Worm (Caenorhabditis elegans): ENCODE measurements around the gene bir-2.

The bir-2 gene

DNA sequence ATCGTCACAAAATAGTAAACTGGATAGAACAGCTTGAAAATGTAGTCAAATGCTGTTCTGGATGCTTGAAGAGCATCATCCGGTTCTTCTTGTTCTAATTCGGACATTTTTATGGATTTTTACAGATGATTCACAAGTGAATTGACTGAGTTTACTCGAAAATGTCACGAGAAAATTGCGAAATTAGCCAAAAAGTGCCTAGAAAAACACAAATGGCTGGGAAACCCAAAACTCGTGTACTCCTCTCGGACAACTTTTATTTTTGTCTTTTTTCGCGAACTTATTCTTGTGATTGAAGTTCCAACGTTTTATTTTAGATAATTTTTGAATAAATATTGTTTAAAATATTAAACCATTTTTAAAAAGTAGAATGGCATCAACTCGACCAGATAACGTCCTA, 17.0 kb upstream of the bir-2 start, which contains the start of the genes C56A3.4 and C56A3.5 (continued):
- TF ChIP-seq T26A8.4 (GFP tag; IDR thresholded peaks at IDR 0.05): no peak
- TF ChIP-seq nhr-237 (tag; optimal IDR thresholded peaks at IDR 0.05): no peak
- no peak for TF ChIP-seq tag-97 (GFP tag; IDR thresholded peaks at IDR 0.05)
- no peak for TF ChIP-seq nhr-11 (tag; optimal IDR thresholded peaks at IDR 0.05)
- TF ChIP-seq nhr-25 (tag; optimal IDR thresholded peaks at IDR 0.05; ENCODE audit: borderline replicate concordance, insufficient read depth): no peak
- TF ChIP-seq mep-1 (tag; optimal IDR thresholded peaks at IDR 0.05): peak; percentile 49
- TF ChIP-seq egl-27 (tag; optimal IDR thresholded peaks at IDR 0.05): no peak
- TF ChIP-seq lin-13 (GFP tag; optimal IDR thresholded peaks at IDR 0.05): no peak
- no peak for TF ChIP-seq hlh-11 (tag; optimal IDR thresholded peaks at IDR 0.05)
- no peak for TF ChIP-seq gei-8 (GFP tag; optimal IDR thresholded peaks at IDR 0.05)
- no peak for TF ChIP-seq snpc-4 (tag; optimal IDR thresholded peaks at IDR 0.05)
- no peak for TF ChIP-seq ceh-32 (tag; optimal IDR thresholded peaks at IDR 0.05; ENCODE audit: poor library complexity)
- no peak for TF ChIP-seq pha-4 (GFP tag; IDR thresholded peaks at IDR 0.05)
- TF ChIP-seq pha-4 (tag; optimal IDR thresholded peaks at IDR 0.05): no peak
- no peak for TF ChIP-seq dmd-8 (GFP tag; IDR thresholded peaks at IDR 0.05)
- TF ChIP-seq dmd-6 (GFP tag; IDR thresholded peaks at IDR 0.05): no peak
- no peak for TF ChIP-seq F44E2.7 (GFP tag; IDR thresholded peaks at IDR 0.05)
- no peak for TF ChIP-seq nhr-111 (GFP tag; optimal IDR thresholded peaks at IDR 0.05)
- TF ChIP-seq vab-7 (GFP tag; IDR thresholded peaks at IDR 0.05): no peak
- peak; percentile 57 for TF ChIP-seq lin-38 (GFP tag; IDR thresholded peaks at IDR 0.05)
- TF ChIP-seq hmg-1.1 (GFP tag; IDR thresholded peaks at IDR 0.05): no peak

DNA sequence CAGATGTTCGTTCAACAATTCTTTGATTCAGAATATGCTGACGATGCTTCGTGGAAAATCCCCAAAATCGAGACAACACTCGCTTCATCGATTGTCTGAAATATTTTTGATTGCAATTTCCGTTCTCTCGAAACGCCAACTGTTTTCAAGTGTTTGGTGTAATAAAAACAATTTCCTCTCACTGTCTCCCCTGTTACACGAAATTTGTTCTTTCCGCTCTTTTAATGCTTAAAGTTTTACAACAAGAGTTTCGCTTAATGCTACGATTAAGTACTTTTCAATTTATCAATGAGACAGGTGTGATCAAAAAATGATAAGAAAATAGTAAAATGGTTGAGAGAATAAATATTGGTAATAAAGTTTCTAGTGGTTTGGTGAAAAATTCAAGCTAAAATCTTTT, 12.4 kb upstream of the bir-2 start, which contains the start of gene C56A3.6:
TSS of gene C56A3.6 (minus strand) at position 101 of the 400 bp plus-strand sequence.
- TF ChIP-seq dpl-1 (GFP tag; optimal IDR thresholded peaks at IDR 0.05) (no peak), ctbp-1 (GFP tag; IDR thresholded peaks at IDR 0.05) (no peak), zag-1 (tag; optimal IDR thresholded peaks at IDR 0.05) (no peak), madf-5 (GFP tag; IDR thresholded peaks at IDR 0.05) (no peak), F10B5.3 (tag; optimal IDR thresholded peaks at IDR 0.05) (no peak), lin-15B (tag; optimal IDR thresholded peaks at IDR 0.05) (no peak), fkh-10 (GFP tag; optimal IDR thresholded peaks at IDR 0.05) (no peak)

DNA sequence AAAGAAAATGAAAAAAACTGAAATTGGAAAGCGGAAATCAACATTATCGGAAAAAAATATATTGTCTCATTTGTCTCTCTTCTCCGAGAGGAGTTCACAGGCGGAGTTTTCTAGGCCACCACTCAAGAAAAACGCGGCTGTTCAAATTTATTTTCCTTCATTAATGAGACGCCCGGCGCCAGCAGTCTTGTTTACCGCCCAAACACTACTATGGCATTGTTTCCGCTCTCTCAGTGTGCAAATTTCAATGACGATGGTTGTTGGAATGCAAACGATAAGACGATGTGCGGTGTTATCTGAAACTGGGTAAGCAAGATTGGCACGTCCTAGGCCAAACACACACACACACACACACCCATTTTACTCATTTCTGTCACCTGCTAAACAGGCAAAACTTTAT, 11.9 kb upstream of the bir-2 start, which contains the start of gene cav-2:
TSS of gene cav-2 (plus strand) at position 359 of the 400 bp plus-strand sequence.
- TF ChIP-seq rbr-2 (tag; optimal IDR thresholded peaks at IDR 0.05) (peak; percentile 61), ceh-62 (tag; optimal IDR thresholded peaks at IDR 0.05) (no peak), lsy-2 (tag; optimal IDR thresholded peaks at IDR 0.05) (peak in 1 of 2 experiments; percentile 82), zag-1 (tag; optimal IDR thresholded peaks at IDR 0.05) (no peak), egl-27 (tag; optimal IDR thresholded peaks at IDR 0.05) (no peak), mxl-3 (GFP tag; optimal IDR thresholded peaks at IDR 0.05) (peak; percentile 21), ama-1 (optimal IDR thresholded peaks at IDR 0.05) (no peak), spr-3 (GFP tag; optimal IDR thresholded peaks at IDR 0.05) (peak; percentile 54), Y105C5A.15 (GFP tag; IDR thresholded peaks at IDR 0.05) (no peak), unc-130 (GFP tag; optimal IDR thresholded peaks at IDR 0.05) (peak; percentile 97), R02D3.7 (tag; optimal IDR thresholded peaks at IDR 0.05) (no peak), nhr-41 (GFP tag; IDR thresholded peaks at IDR 0.05) (peak; percentile 11; the same call in 1 of the 2 replicates), lin-13 (GFP tag; optimal IDR thresholded peaks at IDR 0.05) (no peak), daf-19 (GFP tag; conservative IDR thresholded peaks at IDR 0.05) (no peak), aly-2 (tag; optimal IDR thresholded peaks at IDR 0.05) (no peak), pha-4 (GFP tag; IDR thresholded peaks at IDR 0.05) (peak; percentile 70), pha-4 (tag; optimal IDR thresholded peaks at IDR 0.05) (peak; percentile 40), ceh-28 (tag; optimal IDR thresholded peaks at IDR 0.05) (no peak), nhr-25 (tag; optimal IDR thresholded peaks at IDR 0.05; ENCODE audit: borderline replicate concordance, insufficient read depth) (peak; percentile 28), sdz-12 (GFP tag; optimal IDR thresholded peaks at IDR 0.05) (no peak), ces-1 (GFP tag; optimal IDR thresholded peaks at IDR 0.05) (no peak), ceh-20 (GFP tag; IDR thresholded peaks at IDR 0.05) (0 out of 2 replicates have a peak, but pooled peaks have one; percentile 37), dve-1 (tag; optimal IDR thresholded peaks at IDR 0.05; ENCODE audit: insufficient read depth) (peak; percentile 79), tra-1 (GFP tag; IDR thresholded peaks at IDR 0.05) (peak; percentile 81), nhr-48 (tag; optimal IDR thresholded peaks at IDR 0.05) (peak; percentile 63), hlh-11 (tag; optimal IDR thresholded peaks at IDR 0.05) (peak; percentile 84), lim-7 (GFP tag; IDR thresholded peaks at IDR 0.05) (no peak), madf-9 (GFP tag; conservative IDR thresholded peaks at IDR 0.05) (peak; percentile 76)
